Worm (Caenorhabditis elegans): Measurements from ENCODE around the gene lin-46.

DNA sequence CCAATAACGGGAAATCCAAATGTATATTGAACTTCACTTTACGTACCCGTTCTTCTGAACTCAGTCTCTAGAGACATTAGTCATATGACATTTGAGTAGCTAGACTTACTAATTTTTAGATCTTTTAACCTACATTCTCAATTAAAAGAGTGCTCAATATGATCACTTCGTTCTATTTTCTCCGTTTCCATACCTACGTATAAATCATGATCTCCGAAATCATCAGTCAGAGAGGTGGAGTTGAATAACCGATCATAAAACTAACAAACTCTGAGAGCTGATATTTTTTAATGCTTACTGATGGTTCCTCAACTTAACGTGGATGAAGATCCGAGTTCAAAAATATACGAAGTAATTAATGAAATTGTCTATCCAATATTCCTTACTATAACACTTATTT lies 4.6 kb upstream of the lin-46 start, which contains the start of gene srd-35:
- TF ChIP-seq nhr-12 (tag; optimal IDR thresholded peaks at IDR 0.05) (no peak), mab-5 (tag; optimal IDR thresholded peaks at IDR 0.05) (no peak), nhr-76 (tag; optimal IDR thresholded peaks at IDR 0.05) (no peak)
